Worm (Caenorhabditis elegans) whole organism, L4 larva: ENCODE measurements around the gene anmt-3.

Experiments used
- fkh-10 ChIP-seq: fragments of 150-350 bp; optimal IDR thresholded peaks from 2 replicates; lab custom pipeline; 2014; ENCODE audit warnings: missing biosample characterization, missing genetic modification reagents, missing genetic modification characterization
- fos-1 ChIP-seq: fragments of 150-350 bp; optimal IDR thresholded peaks from 2 replicates; lab custom pipeline; 2014; ENCODE audit warnings: missing biosample characterization, missing genetic modification characterization
- jun-1 ChIP-seq: fragments of 150-350 bp; optimal IDR thresholded peaks from 2 replicates; lab custom pipeline; 2014; ENCODE audit warnings: missing biosample characterization, missing genetic modification reagents, missing genetic modification characterization
- lin-13 ChIP-seq: fragments of 150-350 bp; optimal IDR thresholded peaks from 2 replicates; lab custom pipeline; 2014; ENCODE audit warnings: missing biosample characterization, missing genetic modification reagents, missing genetic modification characterization
- lin-38 ChIP-seq: fragments of 200-800 bp; sonication (Bioruptor generic); IDR thresholded peaks from 2 replicates; pipeline ENCODE4 v1.3.6; 2022; ENCODE audit warnings: missing genetic modification reagents, missing genetic modification characterization, missing compliant biosample characterization
- lir-3 ChIP-seq: sonication (generic microtip); optimal IDR thresholded peaks from 2 replicates; lab custom pipeline; 2016; ENCODE audit warnings: mild to moderate bottlenecking, missing genetic modification characterization, missing compliant biosample characterization
- nhr-11 ChIP-seq: fragments of 150-350 bp; optimal IDR thresholded peaks from 2 replicates; lab custom pipeline; 2014; ENCODE audit warnings: missing biosample characterization, missing genetic modification characterization
- nhr-28 ChIP-seq: fragments of 150-350 bp; optimal IDR thresholded peaks from 2 replicates; lab custom pipeline; 2014; ENCODE audit warnings: missing biosample characterization, missing genetic modification characterization
- snpc-4 ChIP-seq: fragments of 150-350 bp; optimal IDR thresholded peaks from 2 replicates; lab custom pipeline; 2014; ENCODE audit warnings: missing biosample characterization, missing genetic modification characterization
- unc-130 ChIP-seq: sonication (generic microtip); optimal IDR thresholded peaks from 2 replicates; lab custom pipeline; 2016; ENCODE audit warnings: missing genetic modification reagents, missing genetic modification characterization, missing compliant biosample characterization
- unc-39 ChIP-seq: sonication (generic microtip); optimal IDR thresholded peaks from 2 replicates; lab custom pipeline; 2017; ENCODE audit warnings: missing biosample characterization, missing genetic modification characterization
- ztf-11 ChIP-seq: fragments of 150-350 bp; optimal IDR thresholded peaks from 2 replicates; lab custom pipeline; 2014; ENCODE audit warnings: missing biosample characterization, missing genetic modification characterization

DNA sequence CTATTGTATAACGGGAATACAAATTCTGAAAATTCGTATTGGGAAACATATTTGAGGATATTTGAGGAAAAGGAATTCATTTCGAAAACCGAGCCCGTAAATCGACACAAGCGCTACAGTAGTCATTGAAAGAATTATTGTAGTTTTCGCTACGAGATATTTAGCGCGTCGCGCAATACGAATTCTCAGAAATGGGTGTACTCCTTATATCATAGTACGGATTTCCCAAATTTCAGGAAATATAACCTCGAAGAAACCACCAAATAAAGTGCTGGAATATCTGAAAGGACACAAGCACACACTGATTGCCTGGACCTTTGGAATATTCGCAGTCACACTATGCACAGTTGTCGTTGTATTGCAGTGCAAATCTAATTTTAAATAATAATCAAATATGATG lies 30.8 kb downstream of the anmt-3 start:
- no peak for TF ChIP-seq nhr-28
- TF ChIP-seq unc-39, result no peak
- no peak for TF ChIP-seq lir-3
- TF ChIP-seq jun-1, result no peak
- TF ChIP-seq ztf-11, result no peak
- TF ChIP-seq lin-38, result no peak
- no peak for TF ChIP-seq nhr-11 (tag; lab: Kevin White, UChicago)
- TF ChIP-seq lin-13 (GFP tag; lab: Kevin White, UChicago), result no peak
- TF ChIP-seq unc-130 (GFP tag; lab: Kevin White, UChicago), result no peak
- no peak for TF ChIP-seq snpc-4 (tag; lab: Kevin White, UChicago)
- TF ChIP-seq fkh-10 (GFP tag; lab: Kevin White, UChicago), result no peak
- TF ChIP-seq fos-1 (tag; lab: Kevin White, UChicago), result no peak
